Fruit fly (Drosophila melanogaster): ENCODE measurements around the gene Gr10a.

The Gr10a gene

DNA sequence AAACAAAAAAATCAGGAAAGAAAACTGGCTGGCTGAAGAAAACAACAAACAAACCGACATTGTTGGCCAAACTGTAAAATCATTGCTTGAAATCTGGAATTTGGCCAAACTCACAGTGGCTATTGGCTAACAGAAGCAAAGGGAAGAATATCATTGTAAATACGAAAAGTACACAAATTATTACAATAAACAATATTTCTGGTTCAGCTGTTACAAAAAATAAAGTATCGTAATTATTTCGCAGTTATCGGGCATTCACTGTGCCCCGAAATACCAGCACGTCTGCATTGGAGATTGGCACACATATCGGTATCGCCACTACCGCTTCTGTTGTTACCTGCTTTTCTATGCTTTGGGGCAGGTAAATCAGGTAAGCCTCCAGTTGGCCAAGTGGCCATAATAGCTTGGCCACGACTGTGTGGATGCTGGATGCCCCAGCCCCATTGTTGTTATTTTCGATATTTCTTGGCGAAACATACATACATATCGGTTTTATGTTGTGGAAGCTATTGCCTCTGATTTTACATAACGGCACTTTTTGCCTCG, 33.9 kb upstream of the Gr10a start (continued):
- TF ChIP-seq salm (tag; optimal IDR thresholded peaks at IDR 0.05): no peak
- no peak for TF ChIP-seq zf30C (GFP tag; optimal IDR thresholded peaks at IDR 0.05)
- TF ChIP-seq CG30431 (GFP tag; optimal IDR thresholded peaks at IDR 0.05): no peak
- no peak for TF ChIP-seq CG6791 (GFP tag; IDR thresholded peaks at IDR 0.05; ENCODE audit: partially characterized antibody)
- no peak for TF ChIP-seq en (GFP tag; optimal IDR thresholded peaks at IDR 0.05)
- TF ChIP-seq Fer3 (tag; optimal IDR thresholded peaks at IDR 0.05): peak; percentile 36
- TF ChIP-seq sug (tag; optimal IDR thresholded peaks at IDR 0.05): peak; percentile 24
- TF ChIP-seq CG18476 (GFP tag; optimal IDR thresholded peaks at IDR 0.05): no peak
- peak; percentile 27 to 65 for TF ChIP-seq Hr51 (GFP tag; optimal IDR thresholded peaks at IDR 0.05)
- TF ChIP-seq bowl (GFP tag; IDR thresholded peaks at IDR 0.05): no peak
- peak; percentile 43; the same call in 1 of the 2 replicates for TF ChIP-seq HLH3B (GFP tag; IDR thresholded peaks at IDR 0.05)
- TF ChIP-seq Hmx (GFP tag; optimal IDR thresholded peaks at IDR 0.05): no peak
- no peak for TF ChIP-seq CG6683 (GFP tag; optimal IDR thresholded peaks at IDR 0.05)
- no peak for TF ChIP-seq CG33557 (GFP tag; optimal IDR thresholded peaks at IDR 0.05)
- TF ChIP-seq Ets65A (GFP tag): peak; percentile 90
- TF ChIP-seq gsb (GFP tag; IDR thresholded peaks at IDR 0.05): peak; percentile 36; the same call in 1 of the 2 replicates
- TF ChIP-seq Hr39 (optimal IDR thresholded peaks at IDR 0.05): no peak
- no peak for TF ChIP-seq CG10431 (GFP tag; optimal IDR thresholded peaks at IDR 0.05)
- no peak for TF ChIP-seq cas (GFP tag; IDR thresholded peaks at IDR 0.05)
- no peak for TF ChIP-seq jumu (GFP tag; optimal IDR thresholded peaks at IDR 0.05)
- no peak for TF ChIP-seq CG14965 (GFP tag; optimal IDR thresholded peaks at IDR 0.05; ENCODE audit: borderline replicate concordance)
- peak; percentile 29; the same call in 1 of the 2 replicates for TF ChIP-seq CG32772 (GFP tag; IDR thresholded peaks at IDR 0.05)
- no peak for TF ChIP-seq GATAe (GFP tag; conservative IDR thresholded peaks at IDR 0.05)
- no peak for TF ChIP-seq bab2 (GFP tag; optimal IDR thresholded peaks at IDR 0.05)
- no peak for TF ChIP-seq MESR4 (GFP tag; optimal IDR thresholded peaks at IDR 0.05)
- TF ChIP-seq CG10147 (GFP tag; optimal IDR thresholded peaks at IDR 0.05): no peak
- TF ChIP-seq vfl (GFP tag; optimal IDR thresholded peaks at IDR 0.05): no peak
- TF ChIP-seq phol (tag; optimal IDR thresholded peaks at IDR 0.05): peak; percentile 25
- 0 out of 3 replicates have a peak, but pooled peaks have one; percentile 37 for TF ChIP-seq CG6175 (GFP tag; IDR thresholded peaks at IDR 0.05)
- peak; percentile 38 for TF ChIP-seq HLH54F (GFP tag; optimal IDR thresholded peaks at IDR 0.05)
- TF ChIP-seq al (GFP tag; IDR thresholded peaks at IDR 0.05): peak; percentile 54
- TF ChIP-seq H15 (GFP tag; IDR thresholded peaks at IDR 0.05): peak; percentile 64; the same call in 2 of the 3 replicates
- TF ChIP-seq danr (GFP tag; IDR thresholded peaks at IDR 0.05): no peak
- TF ChIP-seq Taf1 (GFP tag; IDR thresholded peaks at IDR 0.05): peak; percentile 47
- no peak for TF ChIP-seq CG12744 (GFP tag; optimal IDR thresholded peaks at IDR 0.05)
- TF ChIP-seq CG33213 (GFP tag; optimal IDR thresholded peaks at IDR 0.05): no peak
- 0 out of 3 replicates have a peak, but pooled peaks have one; percentile 23 for TF ChIP-seq CG11695 (GFP tag; IDR thresholded peaks at IDR 0.05)
- peak; percentile 87 for TF ChIP-seq Med (GFP tag)
- TF ChIP-seq exex (tag; optimal IDR thresholded peaks at IDR 0.05): no peak
- TF ChIP-seq tup (GFP tag; optimal IDR thresholded peaks at IDR 0.05): no peak
- no peak for TF ChIP-seq Tbp (GFP tag; optimal IDR thresholded peaks at IDR 0.05)
- peak; percentile 56 for TF ChIP-seq NfI (GFP tag; optimal IDR thresholded peaks at IDR 0.05)
- TF ChIP-seq wor (GFP tag; IDR thresholded peaks at IDR 0.05): no peak
- no peak for TF ChIP-seq chn (GFP tag; optimal IDR thresholded peaks at IDR 0.05)
- peak; percentile 63 for TF ChIP-seq CG6689 (GFP tag; IDR thresholded peaks at IDR 0.05)
- peak; percentile 43; the same call in 1 of the 2 replicates for TF ChIP-seq CG11247 (GFP tag; IDR thresholded peaks at IDR 0.05)
- no peak for TF ChIP-seq nau (GFP tag; optimal IDR thresholded peaks at IDR 0.05)
- TF ChIP-seq CG1832 (GFP tag; optimal IDR thresholded peaks at IDR 0.05): no peak
- 0 out of 2 replicates have a peak, but pooled peaks have one; percentile 42 for TF ChIP-seq Oaz (GFP tag; IDR thresholded peaks at IDR 0.05)
- TF ChIP-seq CG17612 (GFP tag; IDR thresholded peaks at IDR 0.05): 0 out of 2 replicates have a peak, but pooled peaks have one; percentile 21
- TF ChIP-seq CG34422 (GFP tag; IDR thresholded peaks at IDR 0.05): 0 out of 3 replicates have a peak, but pooled peaks have one; percentile 30
